Fruit fly (Drosophila melanogaster): ENCODE results near the gene CG10588.

DNA sequence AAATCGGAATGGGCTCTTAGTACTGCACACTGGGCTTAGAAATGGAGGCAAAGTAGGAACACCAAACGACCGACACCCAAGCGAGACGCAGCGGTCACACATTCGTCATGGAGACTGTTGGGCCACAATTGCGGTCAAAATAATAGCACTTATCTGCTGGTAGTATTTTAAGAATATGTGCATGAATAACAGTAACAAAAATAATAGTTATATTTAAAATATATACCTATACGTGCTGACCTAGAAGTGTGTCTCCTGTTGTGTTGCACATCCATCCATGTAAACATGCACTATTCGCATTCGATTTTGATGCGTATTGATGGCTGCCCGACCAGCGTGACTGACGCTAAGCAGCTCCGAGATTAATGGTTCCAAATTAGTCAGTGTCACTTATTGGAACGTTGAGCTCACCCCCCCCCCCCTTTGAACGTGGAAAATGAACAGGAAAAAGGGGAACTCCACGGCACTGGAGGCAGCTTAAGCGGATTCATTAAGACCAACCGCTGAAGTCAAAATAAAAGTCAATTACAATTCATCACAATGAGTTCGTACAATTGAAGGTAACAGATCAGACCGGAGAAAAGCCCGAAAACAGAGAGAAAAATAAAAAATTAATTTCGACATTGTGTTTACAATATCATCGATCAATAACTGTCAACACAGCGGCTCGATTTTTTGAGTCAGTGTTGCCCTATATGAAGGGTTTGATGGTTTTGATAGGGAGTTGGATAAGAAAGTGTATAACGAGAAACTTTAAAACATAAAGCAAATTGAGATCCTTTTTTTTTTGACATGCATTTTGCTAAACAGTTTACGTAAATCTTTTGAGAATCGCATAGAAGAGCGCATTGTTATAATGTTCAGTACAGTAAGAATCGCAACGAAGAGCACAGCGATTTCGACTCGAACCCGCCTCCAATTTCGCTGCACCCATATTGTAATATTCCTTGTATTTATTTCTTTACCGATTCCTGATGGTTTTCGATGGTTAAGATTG, 3.8 kb upstream of the CG10588 start:
- no peak for TF ChIP-seq CG8478 (optimal IDR thresholded peaks at IDR 0.05)
- TF ChIP-seq CTCF (optimal IDR thresholded peaks at IDR 0.05): no peak

All from S2 (cell line).